Fruit fly (Drosophila melanogaster): ENCODE measurements around the gene nej.

The nej gene

DNA sequence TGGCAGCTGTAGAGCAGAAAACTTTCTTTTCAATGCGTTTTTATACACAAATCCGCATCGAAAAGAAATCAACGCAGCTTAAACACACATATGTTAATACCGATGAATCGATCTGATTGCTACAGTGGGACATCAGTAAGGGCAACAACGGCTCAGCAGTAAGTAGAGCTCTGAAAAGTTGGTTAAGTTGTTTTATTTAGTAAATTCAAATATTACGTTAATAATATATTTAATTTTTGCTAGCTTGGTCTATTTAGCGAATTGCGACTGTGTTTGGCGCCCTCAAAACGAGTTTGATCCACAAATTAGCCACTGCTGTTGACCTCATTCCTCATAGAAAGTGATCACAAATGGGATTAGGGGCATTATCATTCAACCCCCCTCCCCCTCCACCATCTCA is 34.9 kb downstream of the nej start (continued):
- TF ChIP-seq CG14710 (tag; optimal IDR thresholded peaks at IDR 0.05): peak; percentile 21
- TF ChIP-seq Neu2 (GFP tag; optimal IDR thresholded peaks at IDR 0.05; ENCODE audit: borderline replicate concordance): no peak
- TF ChIP-seq CG17829 (tag; optimal IDR thresholded peaks at IDR 0.05): peak; percentile 44
- TF ChIP-seq CG1602 (GFP tag; optimal IDR thresholded peaks at IDR 0.05): no peak
- TF ChIP-seq CG10267 (tag; optimal IDR thresholded peaks at IDR 0.05): peak; percentile 19
- no peak for TF ChIP-seq fru (optimal IDR thresholded peaks at IDR 0.05)
- peak; percentile 32 for TF ChIP-seq CG12659 (GFP tag; optimal IDR thresholded peaks at IDR 0.05)
- TF ChIP-seq bsh (GFP tag; optimal IDR thresholded peaks at IDR 0.05): peak in 1 of 2 experiments; percentile 70
- TF ChIP-seq Fer1 (GFP tag; optimal IDR thresholded peaks at IDR 0.05): peak; percentile 21
- no peak for TF ChIP-seq knrl (GFP tag; IDR thresholded peaks at IDR 0.05; ENCODE audit: partially characterized antibody)
- no peak for TF ChIP-seq Dfd (GFP tag; optimal IDR thresholded peaks at IDR 0.05)
- peak; percentile 25 for TF ChIP-seq CG18599 (GFP tag; optimal IDR thresholded peaks at IDR 0.05)
- TF ChIP-seq CG15011 (GFP tag; optimal IDR thresholded peaks at IDR 0.05): no peak
- TF ChIP-seq chn (GFP tag; optimal IDR thresholded peaks at IDR 0.05): peak; percentile 14
- TF ChIP-seq Hand (GFP tag; optimal IDR thresholded peaks at IDR 0.05): no peak
- no peak for TF ChIP-seq inv (GFP tag; IDR thresholded peaks at IDR 0.05; ENCODE audit: partially characterized antibody)
- TF ChIP-seq jing (GFP tag; optimal IDR thresholded peaks at IDR 0.05): peak; percentile 35
- no peak for TF ChIP-seq dan (GFP tag; IDR thresholded peaks at IDR 0.05)
- TF ChIP-seq eyg (GFP tag; optimal IDR thresholded peaks at IDR 0.05): no peak
- peak; percentile 31 for TF ChIP-seq gsb-n (tag; optimal IDR thresholded peaks at IDR 0.05)
- TF ChIP-seq Atf6 (GFP tag; IDR thresholded peaks at IDR 0.05): no peak
- no peak for TF ChIP-seq CG13624 (GFP tag; optimal IDR thresholded peaks at IDR 0.05)
- TF ChIP-seq sd (tag; optimal IDR thresholded peaks at IDR 0.05): no peak
- no peak for TF ChIP-seq YL-1 (GFP tag; optimal IDR thresholded peaks at IDR 0.05)
- no peak for TF ChIP-seq prd (optimal IDR thresholded peaks at IDR 0.05)
- TF ChIP-seq prd (GFP tag; IDR thresholded peaks at IDR 0.05): peak; percentile 70
- peak; percentile 64 for TF ChIP-seq Ets65A (GFP tag)
- no peak for TF ChIP-seq pfk (GFP tag; optimal IDR thresholded peaks at IDR 0.05)
- no peak for TF ChIP-seq CG10147 (GFP tag; optimal IDR thresholded peaks at IDR 0.05)
- peak; percentile 74 for TF ChIP-seq sens (GFP tag)
- peak; percentile 29 for TF ChIP-seq caup (GFP tag; optimal IDR thresholded peaks at IDR 0.05; ENCODE audit: severe bottlenecking)
- peak; percentile 50 for TF ChIP-seq unpg (GFP tag; optimal IDR thresholded peaks at IDR 0.05)
- TF ChIP-seq crc (GFP tag; optimal IDR thresholded peaks at IDR 0.05): no peak
- TF ChIP-seq kah (GFP tag; optimal IDR thresholded peaks at IDR 0.05): peak; percentile 48
- no peak for TF ChIP-seq CG15479 (GFP tag; optimal IDR thresholded peaks at IDR 0.05)
- no peak for TF ChIP-seq Hr39 (optimal IDR thresholded peaks at IDR 0.05)
- peak; percentile 1 for TF ChIP-seq CG2120 (GFP tag; optimal IDR thresholded peaks at IDR 0.05)
- TF ChIP-seq CG2875 (GFP tag; optimal IDR thresholded peaks at IDR 0.05): peak; percentile 57
- peak; percentile 69 for TF ChIP-seq CG15269 (tag; optimal IDR thresholded peaks at IDR 0.05)
- no peak for TF ChIP-seq ab (GFP tag; optimal IDR thresholded peaks at IDR 0.05)
- no peak for TF ChIP-seq GATAe (GFP tag; conservative IDR thresholded peaks at IDR 0.05)
- no peak for TF ChIP-seq CG6272 (GFP tag; IDR thresholded peaks at IDR 0.05)
- peak; percentile 13 for TF ChIP-seq CG18476 (GFP tag; optimal IDR thresholded peaks at IDR 0.05)
- no peak for TF ChIP-seq bigmax (GFP tag; optimal IDR thresholded peaks at IDR 0.05)
- TF ChIP-seq cwo (GFP tag; optimal IDR thresholded peaks at IDR 0.05): peak; percentile 18
- no peak for TF ChIP-seq CG17912 (GFP tag; optimal IDR thresholded peaks at IDR 0.05)
- TF ChIP-seq gcm2 (GFP tag; optimal IDR thresholded peaks at IDR 0.05): no peak
- TF ChIP-seq CG11093 (GFP tag; IDR thresholded peaks at IDR 0.05): peak; percentile 52; the same call in 1 of the 3 replicates
- TF ChIP-seq CG32532 (GFP tag; IDR thresholded peaks at IDR 0.05): peak; percentile 54; the same call in 1 of the 2 replicates
- TF ChIP-seq sug (tag; optimal IDR thresholded peaks at IDR 0.05): no peak
- TF ChIP-seq CG15514 (GFP tag; optimal IDR thresholded peaks at IDR 0.05): no peak

All from whole organism, embryonic.